Worm (Caenorhabditis elegans) whole organism, L4 larva: ENCODE data around the gene C43H6.12.

ENCODE experiments used
- F26F4.8 ChIP-seq: fragments of 200-800 bp; sonication (Bioruptor generic); conservative IDR thresholded peaks from 2 replicates; pipeline ENCODE4 v1.3.6; 2022; ENCODE audit warnings: missing genetic modification characterization, missing compliant biosample characterization
- T26A8.4 ChIP-seq: fragments of 200-800 bp; sonication (Bioruptor generic); IDR thresholded peaks from 2 replicates; pipeline ENCODE4 v1.3.6; 2022; ENCODE audit warnings: missing genetic modification characterization, missing compliant biosample characterization
- ZK337.2 ChIP-seq: fragments of 200-800 bp; sonication (Bioruptor generic); IDR thresholded peaks from 2 replicates; pipeline ENCODE4 v1.3.6; 2022; ENCODE audit warnings: missing genetic modification reagents, missing genetic modification characterization, missing compliant biosample characterization
- ama-1 ChIP-seq: fragments of 150-350 bp; optimal IDR thresholded peaks from 2 replicates; lab custom pipeline; 2014; ENCODE audit warnings: inconsistent platforms, mixed read lengths
- ceh-44 ChIP-seq: fragments of 200-800 bp; sonication (Bioruptor generic); IDR thresholded peaks from 2 replicates; pipeline ENCODE4 v1.3.6; 2022; ENCODE audit warnings: missing genetic modification reagents, missing genetic modification characterization, missing compliant biosample characterization
- lir-3 ChIP-seq: sonication (generic microtip); optimal IDR thresholded peaks from 2 replicates; lab custom pipeline; 2016; ENCODE audit warnings: mild to moderate bottlenecking, missing genetic modification characterization, missing compliant biosample characterization
- madf-9 ChIP-seq: fragments of 200-800 bp; sonication (Bioruptor generic); conservative IDR thresholded peaks from 2 replicates; pipeline ENCODE4 v1.3.6; 2022; ENCODE audit warnings: missing genetic modification reagents, missing genetic modification characterization, missing compliant biosample characterization
- mxl-3 ChIP-seq: fragments of 200-800 bp; sonication (Bioruptor generic); optimal IDR thresholded peaks from 2 replicates; lab custom pipeline; 2018; ENCODE audit warnings: mild to moderate bottlenecking, missing genetic modification characterization, missing compliant biosample characterization
- nhr-237 ChIP-seq: sonication (generic microtip); optimal IDR thresholded peaks from 2 replicates; lab custom pipeline; 2017; ENCODE audit warnings: missing biosample characterization, missing genetic modification characterization
- unc-62 ChIP-seq, 3 experiments: fragments of 150-350 bp in 1 of 3; sonication (generic microtip); optimal IDR thresholded peaks in 2 of 3; peaks in 1 of 3; 1 replicate in 1 of 3; 2 replicates in 2 of 3; lab custom pipeline; 2014 to 2017; ENCODE audit warnings: missing biosample characterization in 3 of 3, missing genetic modification characterization in 3 of 3, missing genetic modification reagents in 3 of 3, missing genotype in 1 of 3
- ztf-11 ChIP-seq: fragments of 150-350 bp; optimal IDR thresholded peaks from 2 replicates; lab custom pipeline; 2014; ENCODE audit warnings: missing biosample characterization, missing genetic modification characterization

DNA sequence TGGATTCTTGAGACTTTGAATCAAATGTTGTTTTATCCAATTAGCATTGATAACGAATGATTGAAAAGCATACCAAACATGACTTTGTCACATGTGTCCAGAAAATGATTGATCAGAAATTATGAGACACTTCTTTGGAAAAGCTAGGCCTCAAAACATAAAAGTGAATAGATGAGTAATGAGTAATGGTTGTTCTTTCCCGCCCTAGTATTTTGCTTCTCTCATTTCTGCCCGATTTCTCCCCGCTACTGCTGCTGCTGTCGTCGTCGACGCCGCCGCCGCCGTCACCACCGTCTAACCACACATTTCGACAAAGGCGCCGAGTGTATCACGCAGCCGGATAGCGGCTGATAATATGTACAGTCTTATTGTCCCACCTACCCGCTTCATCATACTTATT lies 24.0 kb upstream of the C43H6.12 start, which contains the start of gene F47G3.1:
- TF ChIP-seq ceh-44 (GFP tag; lab: Robert Waterston, UW) = no peak
- no peak for TF ChIP-seq F26F4.8 (GFP tag; lab: Robert Waterston, UW)
- no peak for TF ChIP-seq unc-62 (GFP tag; optimal IDR thresholded peaks at IDR 0.05 in 1 of 2; lab: Kevin White, UChicago)
- no peak for TF ChIP-seq unc-62 (tag; optimal IDR thresholded peaks at IDR 0.05; lab: Kevin White, UChicago)
- TF ChIP-seq ztf-11 = no peak
- TF ChIP-seq T26A8.4 = no peak
- TF ChIP-seq madf-9 (GFP tag; lab: Robert Waterston, UW) = 0 out of 2 replicates have a peak, but pooled peaks have one; percentile 28
- no peak for TF ChIP-seq lir-3 (tag; lab: Kevin White, UChicago)
- no peak for TF ChIP-seq nhr-237 (tag; lab: Kevin White, UChicago)
- TF ChIP-seq ZK337.2 (GFP tag; lab: Robert Waterston, UW) = no peak
- TF ChIP-seq ama-1 (lab: Kevin White, UChicago) = no peak
- peak; percentile 43 for TF ChIP-seq mxl-3 (GFP tag; lab: Kevin White, UChicago)
